Fruit fly (Drosophila melanogaster): ENCODE data around the gene CrzR.

CrzR gene

dm6 chr3L:12290556-12290955 is 60.8 kb downstream of the CrzR start:
- no peak for TF ChIP-seq dsx (GFP tag; optimal IDR thresholded peaks at IDR 0.05; ENCODE audit: poor library complexity, severe bottlenecking)
- TF ChIP-seq Eip75B (GFP tag; optimal IDR thresholded peaks at IDR 0.05) = no peak
- no peak for TF ChIP-seq Ets96B (tag; optimal IDR thresholded peaks at IDR 0.05)
- no peak for TF ChIP-seq Sox102F (GFP tag; optimal IDR thresholded peaks at IDR 0.05)
- no peak for TF ChIP-seq CG7368 (GFP tag; optimal IDR thresholded peaks at IDR 0.05)
- no peak for TF ChIP-seq CG32006 (GFP tag; optimal IDR thresholded peaks at IDR 0.05)
- no peak for TF ChIP-seq esn (GFP tag; optimal IDR thresholded peaks at IDR 0.05)
- TF ChIP-seq Lpt (GFP tag; optimal IDR thresholded peaks at IDR 0.05) = no peak
- no peak for TF ChIP-seq salr (GFP tag; optimal IDR thresholded peaks at IDR 0.05)
- no peak for TF ChIP-seq eg (GFP tag; IDR thresholded peaks at IDR 0.05)
- TF ChIP-seq Ets21C (GFP tag; optimal IDR thresholded peaks at IDR 0.05) = no peak
- no peak for TF ChIP-seq CG6854 (GFP tag; optimal IDR thresholded peaks at IDR 0.05)
- TF ChIP-seq CG6276 (GFP tag; optimal IDR thresholded peaks at IDR 0.05) = no peak
- TF ChIP-seq CG10631 (GFP tag; optimal IDR thresholded peaks at IDR 0.05) = no peak
- no peak for TF ChIP-seq CG31627 (GFP tag; optimal IDR thresholded peaks at IDR 0.05)
- no peak for TF ChIP-seq Hr4 (GFP tag; optimal IDR thresholded peaks at IDR 0.05)

- TF ChIP-seq CG7368 (GFP tag; optimal IDR thresholded peaks at IDR 0.05) (no peak), Sox15 (GFP tag; optimal IDR thresholded peaks at IDR 0.05) (no peak), CG6854 (GFP tag; optimal IDR thresholded peaks at IDR 0.05) (no peak), cyc (GFP tag; optimal IDR thresholded peaks at IDR 0.05) (no peak), CG6808 (GFP tag; optimal IDR thresholded peaks at IDR 0.05) (no peak), Met (GFP tag; optimal IDR thresholded peaks at IDR 0.05) (no peak), Sox102F (GFP tag; optimal IDR thresholded peaks at IDR 0.05) (no peak), net (GFP tag; optimal IDR thresholded peaks at IDR 0.05) (no peak), Ets21C (GFP tag; optimal IDR thresholded peaks at IDR 0.05) (no peak), pdm3 (GFP tag; optimal IDR thresholded peaks at IDR 0.05) (no peak), OdsH (GFP tag; optimal IDR thresholded peaks at IDR 0.05) (no peak), CG1621 (tag; optimal IDR thresholded peaks at IDR 0.05) (no peak), svp (GFP tag) (no peak), CG6792 (GFP tag; optimal IDR thresholded peaks at IDR 0.05) (no peak), Smox (GFP tag; optimal IDR thresholded peaks at IDR 0.05) (no peak)
These were observed 61.7 kb downstream of the CrzR start for dm6 chr3L:12289664-12290063.
